Worm (Caenorhabditis elegans): ENCODE data around the gene F57H12.6.

The F57H12.6 gene

ce11 chrIV:7982024-7982576 is 6.0 kb upstream of the F57H12.6 start, which contains the start of gene arf-5 (continued):
- TF ChIP-seq php-3 (GFP tag; IDR thresholded peaks at IDR 0.05) (no peak), nhr-48 (tag; optimal IDR thresholded peaks at IDR 0.05) (no peak), arid-1 (GFP tag; conservative IDR thresholded peaks at IDR 0.05) (no peak), mes-2 (tag; optimal IDR thresholded peaks at IDR 0.05; ENCODE audit: poor library complexity, severe bottlenecking) (no peak), fos-1 (tag; optimal IDR thresholded peaks at IDR 0.05) (no peak), madf-9 (GFP tag; conservative IDR thresholded peaks at IDR 0.05) (no peak), mdt-29 (GFP tag; IDR thresholded peaks at IDR 0.05) (no peak), duxl-1 (tag; optimal IDR thresholded peaks at IDR 0.05; ENCODE audit: poor library complexity) (no peak), nhr-41 (GFP tag; IDR thresholded peaks at IDR 0.05) (no peak), lir-3 (tag; optimal IDR thresholded peaks at IDR 0.05) (no peak), rbr-2 (tag; optimal IDR thresholded peaks at IDR 0.05) (peak; percentile 33), ztf-11 (tag; optimal IDR thresholded peaks at IDR 0.05) (no peak), lim-7 (GFP tag; IDR thresholded peaks at IDR 0.05) (no peak), Y75B8A.6 (GFP tag; IDR thresholded peaks at IDR 0.05) (no peak), mxl-2 (GFP tag; conservative IDR thresholded peaks at IDR 0.05) (no peak), ceh-82 (tag; optimal IDR thresholded peaks at IDR 0.05) (no peak), D1046.2 (GFP tag; IDR thresholded peaks at IDR 0.05) (no peak), nhr-28 (tag; optimal IDR thresholded peaks at IDR 0.05) (no peak), ceh-32 (tag; optimal IDR thresholded peaks at IDR 0.05; ENCODE audit: poor library complexity) (no peak), F49E8.2 (tag; optimal IDR thresholded peaks at IDR 0.05; ENCODE audit: borderline replicate concordance) (no peak), lin-15B (tag; optimal IDR thresholded peaks at IDR 0.05) (no peak), T26A8.4 (GFP tag; IDR thresholded peaks at IDR 0.05) (no peak)

- TF ChIP-seq Y5F2A.4 (GFP tag; optimal IDR thresholded peaks at IDR 0.05) (no peak), dve-1 (tag; optimal IDR thresholded peaks at IDR 0.05; ENCODE audit: insufficient read depth) (no peak), lim-7 (GFP tag; IDR thresholded peaks at IDR 0.05) (no peak), Y48G9A.11 (GFP tag; IDR thresholded peaks at IDR 0.05) (no peak), egl-43 (GFP tag; IDR thresholded peaks at IDR 0.05) (no peak), tra-1 (GFP tag; IDR thresholded peaks at IDR 0.05) (no peak), aha-1 (tag) (peak; percentile 87), unc-62 (GFP tag; optimal IDR thresholded peaks at IDR 0.05 in 1 of 2) (peak in 1 of 2 experiments; percentile 45), unc-62 (tag; optimal IDR thresholded peaks at IDR 0.05) (no peak), mdl-1 (tag; optimal IDR thresholded peaks at IDR 0.05) (peak in 1 of 2 experiments; percentile 3)
Measured at ce11 chrIV:7979588-7979987, 3.5 kb upstream of the F57H12.6 start, which contains the start of gene unc-24. Gene unc-24 (plus strand): TSS chrIV:7979870.

ce11 chrIV:7977452-7977940 is 1.4 kb upstream of the F57H12.6 start, which contains the start of gene ora-1:
Gene ora-1 (plus strand): TSS chrIV:7977890.
- TF ChIP-seq unc-62 (GFP tag; optimal IDR thresholded peaks at IDR 0.05 in 1 of 2), result peak in 1 of 2 experiments; percentile 14
- TF ChIP-seq unc-62 (tag; optimal IDR thresholded peaks at IDR 0.05), result no peak
- no peak for TF ChIP-seq zip-2 (tag; optimal IDR thresholded peaks at IDR 0.05)
- peak; percentile 49 for TF ChIP-seq aha-1 (tag)

- no peak for TF ChIP-seq mxl-2 (GFP tag; conservative IDR thresholded peaks at IDR 0.05)
- TF ChIP-seq zip-2 (tag; optimal IDR thresholded peaks at IDR 0.05), result no peak
- TF ChIP-seq aly-2 (tag; optimal IDR thresholded peaks at IDR 0.05), result no peak
- TF ChIP-seq sdz-12 (GFP tag; optimal IDR thresholded peaks at IDR 0.05), result no peak
- TF ChIP-seq duxl-1 (tag; optimal IDR thresholded peaks at IDR 0.05; ENCODE audit: poor library complexity), result no peak
Measured at ce11 chrIV:7967006-7967405, 9.1 kb downstream of the F57H12.6 start, which contains the start of gene F57H12.5. Gene F57H12.5 (plus strand): TSS chrIV:7967306.
